Worm (Caenorhabditis elegans) whole organism, late embryonic: ENCODE measurements around the gene tax-6.

Experiments
- ama-1 ChIP-seq: fragments of 150-350 bp; optimal IDR thresholded peaks from 2 replicates; lab custom pipeline; 2014
- ceh-19 ChIP-seq: fragments of 200-800 bp; sonication (Bioruptor generic); optimal IDR thresholded peaks from 2 replicates; lab custom pipeline; 2018; ENCODE audit warnings: mild to moderate bottlenecking, missing genetic modification characterization, missing compliant biosample characterization
- dve-1 ChIP-seq: sonication (generic microtip); optimal IDR thresholded peaks from 2 replicates; lab custom pipeline; 2017; ENCODE audit warnings: antibody characterized with exemption, mild to moderate bottlenecking, missing genetic modification characterization, missing compliant biosample characterization
- elt-4 ChIP-seq: sonication (generic microtip); optimal IDR thresholded peaks from 2 replicates; lab custom pipeline; 2016; ENCODE audit warnings: missing genetic modification characterization, missing compliant biosample characterization
- ets-4 ChIP-seq: sonication (generic microtip); optimal IDR thresholded peaks from 2 replicates; lab custom pipeline; 2016; ENCODE audit warnings: missing genetic modification characterization, missing compliant biosample characterization
- eyg-1 ChIP-seq: sonication (generic microtip); optimal IDR thresholded peaks from 2 replicates; lab custom pipeline; 2016; ENCODE audit warnings: missing genotype, missing genetic modification characterization, missing compliant biosample characterization
- hlh-13 ChIP-seq: fragments of 200-800 bp; sonication (Bioruptor generic); optimal IDR thresholded peaks from 2 replicates; lab custom pipeline; 2018; ENCODE audit warnings: mild to moderate bottlenecking, missing genetic modification characterization, missing compliant biosample characterization
- pha-2 ChIP-seq: sonication (generic microtip); optimal IDR thresholded peaks from 2 replicates; lab custom pipeline; 2017; ENCODE audit warnings: mild to moderate bottlenecking, missing genetic modification characterization, missing compliant biosample characterization
- ttx-3 ChIP-seq: sonication (generic microtip); optimal IDR thresholded peaks from 2 replicates; lab custom pipeline; 2016; ENCODE audit warnings: missing genetic modification reagents, missing genetic modification characterization, missing compliant biosample characterization
- unc-86 ChIP-seq: sonication (generic microtip); optimal IDR thresholded peaks from 2 replicates; lab custom pipeline; 2016; ENCODE audit warnings: missing genetic modification characterization, missing compliant biosample characterization

DNA sequence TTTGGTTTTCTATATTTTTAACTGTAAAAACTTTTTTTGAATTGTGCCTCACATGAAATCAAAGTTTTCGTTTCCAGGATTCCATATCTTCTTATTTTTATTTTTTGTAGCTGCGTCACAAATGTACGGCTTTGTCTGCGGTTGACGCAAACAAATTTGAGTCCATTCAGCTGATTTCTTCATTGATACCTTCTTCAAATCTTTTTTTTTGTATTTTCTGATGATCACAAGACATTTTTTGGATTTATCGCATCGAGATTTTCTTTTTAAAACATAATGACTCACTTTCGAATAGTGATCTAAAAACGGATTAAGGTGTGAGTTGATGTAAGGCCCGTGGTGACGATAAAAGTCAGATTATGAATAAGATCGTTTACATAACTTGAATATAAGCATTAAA, 17.3 kb upstream of the tax-6 start:
- TF ChIP-seq hlh-13 (GFP tag; lab: Kevin White, UChicago): no peak
- no peak for TF ChIP-seq ttx-3 (tag; lab: Kevin White, UChicago)
- no peak for TF ChIP-seq elt-4 (tag; lab: Kevin White, UChicago)
- TF ChIP-seq pha-2: no peak
- no peak for TF ChIP-seq ceh-19
- TF ChIP-seq ets-4: no peak
- TF ChIP-seq dve-1 (tag; lab: Kevin White, UChicago): no peak
- TF ChIP-seq ama-1 (lab: Kevin White, UChicago): no peak
- no peak for TF ChIP-seq unc-86 (tag; lab: Kevin White, UChicago)
- TF ChIP-seq eyg-1: no peak
